Worm (Caenorhabditis elegans) whole organism, young adult: Measurements from ENCODE around the gene icl-1.

Experiments used
- B0336.3 ChIP-seq: fragments of 200-800 bp; sonication (Bioruptor generic); IDR thresholded peaks from 2 replicates; pipeline ENCODE4 v1.3.6; 2022; ENCODE audit warnings: missing genetic modification characterization, missing compliant biosample characterization
- F10E7.11 ChIP-seq: sonication (generic microtip); optimal IDR thresholded peaks from 2 replicates; lab custom pipeline; 2017; ENCODE audit warnings: mild to moderate bottlenecking, missing genetic modification characterization, moderate library complexity, missing compliant biosample characterization
- F22D6.2 ChIP-seq: sonication (generic microtip); optimal IDR thresholded peaks from 2 replicates; lab custom pipeline; 2016; ENCODE audit warnings: mild to moderate bottlenecking, missing genetic modification characterization, missing compliant biosample characterization
- F37B4.10 ChIP-seq: fragments of 200-800 bp; sonication (Bioruptor generic); IDR thresholded peaks from 2 replicates; pipeline ENCODE4 v1.3.6; 2022; ENCODE audit warnings: missing genetic modification characterization, missing compliant biosample characterization
- F57C9.4 ChIP-seq: sonication (generic microtip); optimal IDR thresholded peaks from 2 replicates; lab custom pipeline; 2017; ENCODE audit warnings: mild to moderate bottlenecking, missing genetic modification characterization, missing compliant biosample characterization
- K12H6.12 ChIP-seq: fragments of 200-800 bp; sonication (Bioruptor generic); optimal IDR thresholded peaks from 2 replicates; lab custom pipeline; 2018; ENCODE audit warnings: mild to moderate bottlenecking, missing genetic modification characterization, missing compliant biosample characterization
- Y53F4B.3 ChIP-seq: fragments of 200-800 bp; sonication (Bioruptor generic); IDR thresholded peaks from 2 replicates; pipeline ENCODE4 v1.3.6; 2022; ENCODE audit warnings: missing genetic modification reagents, missing genetic modification characterization, missing compliant biosample characterization
- Y53G8AR.9 ChIP-seq: fragments of 200-800 bp; sonication (Bioruptor generic); conservative IDR thresholded peaks from 2 replicates; pipeline ENCODE4 v1.3.6; 2022; ENCODE audit warnings: missing genetic modification reagents, missing genetic modification characterization, missing compliant biosample characterization
- aptf-2 ChIP-seq: fragments of 200-800 bp; sonication (Bioruptor generic); conservative IDR thresholded peaks from 2 replicates; pipeline ENCODE4 v1.3.6; 2022; ENCODE audit warnings: missing genetic modification reagents, missing genetic modification characterization, missing compliant biosample characterization
- aptf-3 ChIP-seq: fragments of 200-800 bp; sonication (Bioruptor generic); IDR thresholded peaks from 2 replicates; pipeline ENCODE4 v1.3.6; 2022; ENCODE audit warnings: missing genetic modification characterization, missing compliant biosample characterization
- atf-7 ChIP-seq: sonication (generic microtip); optimal IDR thresholded peaks from 2 replicates; lab custom pipeline; 2017; ENCODE audit warnings: mild to moderate bottlenecking, missing genetic modification characterization, missing compliant biosample characterization
- attf-5 ChIP-seq: fragments of 200-800 bp; sonication (Bioruptor generic); optimal IDR thresholded peaks from 2 replicates; lab custom pipeline; 2018; ENCODE audit warnings: mild to moderate bottlenecking, missing genetic modification characterization, missing compliant biosample characterization
- ccch-3 ChIP-seq: fragments of 200-800 bp; sonication (Bioruptor generic); optimal IDR thresholded peaks from 2 replicates; lab custom pipeline; 2018; ENCODE audit warnings: mild to moderate bottlenecking, missing genetic modification characterization, missing compliant biosample characterization
- ceh-100 ChIP-seq: fragments of 200-800 bp; sonication (Bioruptor generic); IDR thresholded peaks from 2 replicates; pipeline ENCODE4 v1.3.6; 2022; ENCODE audit warnings: missing genetic modification reagents, missing genetic modification characterization, missing compliant biosample characterization
- ceh-27 ChIP-seq: fragments of 200-800 bp; sonication (Bioruptor generic); optimal IDR thresholded peaks from 2 replicates; lab custom pipeline; 2018; ENCODE audit warnings: mild to moderate bottlenecking, missing genetic modification characterization, moderate library complexity, missing compliant biosample characterization
- ceh-58 ChIP-seq: fragments of 200-800 bp; sonication (Bioruptor generic); IDR thresholded peaks from 2 replicates; pipeline ENCODE4 v1.3.6; 2022; ENCODE audit warnings: missing genetic modification characterization, missing compliant biosample characterization
- ceh-79 ChIP-seq: sonication (generic microtip); optimal IDR thresholded peaks from 2 replicates; lab custom pipeline; 2017; ENCODE audit warnings: mild to moderate bottlenecking, missing genetic modification characterization, missing compliant biosample characterization
- dpff-1 ChIP-seq: sonication (generic microtip); optimal IDR thresholded peaks from 2 replicates; lab custom pipeline; 2017; ENCODE audit warnings: mild to moderate bottlenecking, missing genetic modification characterization, missing compliant biosample characterization
- egl-44 ChIP-seq: fragments of 200-800 bp; sonication (Bioruptor generic); IDR thresholded peaks from 2 replicates; pipeline ENCODE4 v1.3.6; 2022; ENCODE audit warnings: missing genetic modification reagents, missing genetic modification characterization, missing compliant biosample characterization
- egrh-3 ChIP-seq: fragments of 200-800 bp; sonication (Bioruptor generic); IDR thresholded peaks from 2 replicates; pipeline ENCODE4 v1.3.6; 2022; ENCODE audit warnings: missing genetic modification reagents, missing genetic modification characterization, missing compliant biosample characterization
- ets-4 ChIP-seq: fragments of 200-800 bp; sonication (Bioruptor generic); optimal IDR thresholded peaks from 2 replicates; lab custom pipeline; 2018; ENCODE audit warnings: mild to moderate bottlenecking, missing genetic modification characterization, missing compliant biosample characterization
- fkh-3 ChIP-seq: sonication (generic microtip); optimal IDR thresholded peaks from 2 replicates; lab custom pipeline; 2016; ENCODE audit warnings: mild to moderate bottlenecking, missing genetic modification characterization, missing compliant biosample characterization
- gei-17 ChIP-seq: fragments of 200-800 bp; sonication (Bioruptor generic); optimal IDR thresholded peaks from 2 replicates; lab custom pipeline; 2018; ENCODE audit warnings: mild to moderate bottlenecking, missing genetic modification characterization, missing compliant biosample characterization
- him-1 ChIP-seq: sonication (generic microtip); optimal IDR thresholded peaks from 2 replicates; lab custom pipeline; 2016; ENCODE audit warnings: missing genotype, missing genetic modification reagents, missing genetic modification characterization, missing compliant biosample characterization
- hmg-20 ChIP-seq: fragments of 200-800 bp; sonication (Bioruptor generic); IDR thresholded peaks from 2 replicates; pipeline ENCODE4 v1.3.6; 2022; ENCODE audit warnings: missing genetic modification reagents, missing genetic modification characterization, missing compliant biosample characterization
- let-607 ChIP-seq, 2 experiments: fragments of 200-800 bp in 1 of 2; sonication (Bioruptor generic) in 1 of 2; sonication (generic microtip) in 1 of 2; optimal IDR thresholded peaks; 2 replicates each; lab custom pipeline; 2016 to 2018; ENCODE audit warnings: mild to moderate bottlenecking in 2 of 2, missing compliant biosample characterization in 2 of 2, missing genetic modification characterization in 2 of 2, moderate library complexity in 2 of 2, missing genotype in 1 of 2
- lin-26 ChIP-seq: fragments of 200-800 bp; sonication (Bioruptor generic); IDR thresholded peaks from 2 replicates; pipeline ENCODE4 v1.3.6; 2022; ENCODE audit warnings: missing genetic modification reagents, missing genetic modification characterization, missing compliant biosample characterization
- lin-35 ChIP-seq, 3 experiments: fragments of 150-350 bp in 2 of 3; sonication (generic microtip) in 1 of 3; optimal IDR thresholded peaks; 2 replicates each; lab custom pipeline; 2014 to 2018; ENCODE audit warnings: missing biosample characterization in 3 of 3, missing genetic modification characterization in 3 of 3, missing genetic modification reagents in 3 of 3
- lin-40 ChIP-seq: sonication (generic microtip); optimal IDR thresholded peaks from 2 replicates; lab custom pipeline; 2016; ENCODE audit warnings: missing genetic modification characterization, mild to moderate bottlenecking, missing compliant biosample characterization, missing genotype, missing genetic modification reagents
- mel-28 ChIP-seq: sonication (generic microtip); optimal IDR thresholded peaks from 2 replicates; lab custom pipeline; 2016; ENCODE audit warnings: borderline replicate concordance, mild to moderate bottlenecking, missing genetic modification characterization, missing compliant biosample characterization
- nfyb-1 ChIP-seq: fragments of 200-800 bp; sonication (Bioruptor generic); IDR thresholded peaks from 2 replicates; pipeline ENCODE4 v1.3.6; 2022; ENCODE audit warnings: missing genetic modification reagents, missing genetic modification characterization, missing compliant biosample characterization
- nhr-120 ChIP-seq: fragments of 200-800 bp; sonication (Bioruptor generic); IDR thresholded peaks from 2 replicates; pipeline ENCODE4 v1.3.6; 2022; ENCODE audit warnings: missing genetic modification characterization, missing compliant biosample characterization
- nhr-27 ChIP-seq: fragments of 200-800 bp; sonication (Bioruptor generic); optimal IDR thresholded peaks from 2 replicates; lab custom pipeline; 2018; ENCODE audit warnings: mild to moderate bottlenecking, missing genetic modification characterization, moderate library complexity, missing compliant biosample characterization
- nhr-90 ChIP-seq: sonication (generic microtip); optimal IDR thresholded peaks from 2 replicates; lab custom pipeline; 2016; ENCODE audit warnings: missing genotype, mild to moderate bottlenecking, missing genetic modification characterization, missing compliant biosample characterization
- pbrm-1 ChIP-seq: fragments of 200-800 bp; sonication (Bioruptor generic); IDR thresholded peaks from 2 replicates; pipeline ENCODE4 v1.3.6; 2022; ENCODE audit warnings: missing genetic modification reagents, missing genetic modification characterization, missing compliant biosample characterization
- repo-1 ChIP-seq: sonication (generic microtip); optimal IDR thresholded peaks from 2 replicates; lab custom pipeline; 2017; ENCODE audit warnings: mild to moderate bottlenecking, missing genetic modification characterization, missing compliant biosample characterization
- rpc-1 ChIP-seq, 2 experiments: fragments of 150-350 bp in 1 of 2; sonication (generic microtip) in 1 of 2; optimal IDR thresholded peaks; 2 replicates each; lab custom pipeline; 2014 to 2018; ENCODE audit warnings: missing biosample characterization in 1 of 2, missing genetic modification characterization in 1 of 2, missing genetic modification reagents in 1 of 2, missing genotype in 1 of 2
- snpc-3.4 ChIP-seq: sonication (generic microtip); optimal IDR thresholded peaks from 2 replicates; lab custom pipeline; 2017; ENCODE audit warnings: missing genetic modification characterization, mild to moderate bottlenecking, missing compliant biosample characterization, antibody characterized with exemption, moderate library complexity, missing genotype, missing genetic modification reagents
- somi-1 ChIP-seq: fragments of 200-800 bp; sonication (Bioruptor generic); optimal IDR thresholded peaks from 2 replicates; lab custom pipeline; 2018; ENCODE audit warnings: mild to moderate bottlenecking, missing genetic modification characterization, missing compliant biosample characterization
- tlf-1 ChIP-seq: fragments of 200-800 bp; sonication (Bioruptor generic); optimal IDR thresholded peaks from 2 replicates; lab custom pipeline; 2018; ENCODE audit warnings: mild to moderate bottlenecking, missing genetic modification characterization, missing compliant biosample characterization
- zfh-2 ChIP-seq: fragments of 200-800 bp; sonication (Bioruptor generic); conservative IDR thresholded peaks from 2 replicates; pipeline ENCODE4 v1.3.6; 2022; ENCODE audit warnings: missing genetic modification reagents, missing genetic modification characterization, missing compliant biosample characterization
- zim-3 ChIP-seq: sonication (generic microtip); optimal IDR thresholded peaks from 2 replicates; lab custom pipeline; 2017; ENCODE audit warnings: mild to moderate bottlenecking, missing genetic modification characterization, moderate library complexity, missing compliant biosample characterization
- ztf-28 ChIP-seq: fragments of 200-800 bp; sonication (Bioruptor generic); IDR thresholded peaks from 2 replicates; pipeline ENCODE4 v1.3.6; 2022; ENCODE audit warnings: missing genetic modification reagents, missing genetic modification characterization, missing compliant biosample characterization

icl-1 gene

ce11 chrV:724946-725806, 2.6 kb downstream of the icl-1 start (continued):
- TF ChIP-seq aptf-2 (GFP tag; lab: Robert Waterston, UW) (no peak), tlf-1 (GFP tag; lab: Kevin White, UChicago) (peak; percentile 9), mel-28 (tag; lab: Kevin White, UChicago) (no peak), nhr-27 (tag; lab: Kevin White, UChicago) (no peak), B0336.3 (peak; percentile 6), F22D6.2 (tag; lab: Kevin White, UChicago) (no peak), nhr-90 (no peak), ets-4 (GFP tag; lab: Kevin White, UChicago) (no peak), ceh-100 (GFP tag; lab: Robert Waterston, UW) (no peak), dpff-1 (no peak), egl-44 (GFP tag; lab: Robert Waterston, UW) (peak; percentile 25), him-1 (tag; lab: Kevin White, UChicago) (no peak), somi-1 (peak; percentile 18), F57C9.4 (tag; lab: Kevin White, UChicago) (no peak), F37B4.10 (GFP tag; lab: Robert Waterston, UW) (no peak), nfyb-1 (GFP tag; lab: Robert Waterston, UW) (0 out of 2 replicates have a peak, but pooled peaks have one; percentile 14), ceh-79 (tag; lab: Kevin White, UChicago) (no peak)

DNA sequence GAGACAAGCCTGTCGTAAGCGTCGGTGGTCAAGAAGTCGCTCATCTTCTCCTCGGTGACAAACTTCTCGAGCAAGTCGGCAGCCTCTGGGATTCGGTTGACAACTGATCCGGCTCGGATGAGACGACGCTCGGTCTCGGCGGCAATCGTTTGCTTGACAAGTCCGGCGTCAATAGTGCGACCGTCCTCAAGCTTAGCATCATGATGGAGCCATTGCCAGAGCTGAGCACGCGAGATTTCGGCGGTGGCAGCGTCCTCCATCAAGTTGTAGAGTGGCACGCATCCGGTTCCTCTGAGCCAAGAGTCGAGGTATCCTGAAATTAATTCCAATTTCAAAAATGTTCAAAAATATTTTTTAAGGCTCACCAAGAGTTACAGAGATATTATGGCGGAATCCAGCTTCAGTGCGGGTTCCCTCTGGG, 3.3 kb downstream of the icl-1 start:
- TF ChIP-seq ztf-28 (GFP tag; lab: Robert Waterston, UW) (peak; percentile 48; the same call in 1 of the 2 replicates), zim-3 (tag; lab: Kevin White, UChicago) (peak; percentile 54), repo-1 (peak; percentile 61), nhr-90 (peak; percentile 18), let-607 (tag; optimal IDR thresholded peaks at IDR 0.05; lab: Kevin White, UChicago) (no peak), zfh-2 (peak; percentile 75), ceh-58 (no peak), egrh-3 (GFP tag; lab: Robert Waterston, UW) (peak; percentile 62; the same call in 1 of the 2 replicates), snpc-3.4 (tag; lab: Kevin White, UChicago) (peak; percentile 22), fkh-3 (tag; lab: Kevin White, UChicago) (no peak), ccch-3 (peak; percentile 28), lin-35 (GFP tag; optimal IDR thresholded peaks at IDR 0.05; lab: Kevin White, UChicago) (peak in 1 of 3 experiments; percentile 43), pbrm-1 (no peak), F37B4.10 (GFP tag; lab: Robert Waterston, UW) (no peak), Y53F4B.3 (GFP tag; lab: Robert Waterston, UW) (0 out of 2 replicates have a peak, but pooled peaks have one; percentile 6), B0336.3 (peak; percentile 6), lin-26 (GFP tag; lab: Robert Waterston, UW) (peak; percentile 60)

ce11 chrV:723895-724352, 3.9 kb downstream of the icl-1 start, which contains the start of gene fbxb-72:
Gene fbxb-72 (minus strand): TSS chrV:723952.
- TF ChIP-seq nhr-120 (GFP tag; lab: Robert Waterston, UW) (0 out of 2 replicates have a peak, but pooled peaks have one; percentile 59), F57C9.4 (tag; lab: Kevin White, UChicago) (peak; percentile 85), lin-40 (tag; lab: Kevin White, UChicago) (peak; percentile 75), Y53G8AR.9 (GFP tag; lab: Robert Waterston, UW) (peak; percentile 94), K12H6.12 (tag; lab: Kevin White, UChicago) (peak; percentile 53), attf-5 (GFP tag; lab: Kevin White, UChicago) (peak; percentile 29), rpc-1 (optimal IDR thresholded peaks at IDR 0.05; lab: Kevin White, UChicago) (no peak), rpc-1 (tag; optimal IDR thresholded peaks at IDR 0.05; lab: Kevin White, UChicago) (no peak), ceh-27 (peak; percentile 22), F10E7.11 (tag; lab: Kevin White, UChicago) (no peak), hmg-20 (GFP tag; lab: Robert Waterston, UW) (0 out of 2 replicates have a peak, but pooled peaks have one; percentile 3), atf-7 (tag; lab: Kevin White, UChicago) (peak; percentile 66), gei-17 (peak; percentile 38), F22D6.2 (tag; lab: Kevin White, UChicago) (peak; percentile 85), aptf-3 (GFP tag; lab: Robert Waterston, UW) (no peak)
